Worm (Caenorhabditis elegans) whole organism, L4/young adult: ENCODE measurements around the gene C15B12.9.

Experiments
- W03F9.2 ChIP-seq: fragments of 150-350 bp; optimal IDR thresholded peaks from 2 replicates; lab custom pipeline; 2014; ENCODE audit warnings: missing biosample characterization, missing genetic modification characterization
- dao-5 ChIP-seq: sonication (generic microtip); optimal IDR thresholded peaks from 2 replicates; lab custom pipeline; 2016; ENCODE audit warnings: missing genotype, missing genetic modification characterization, moderate library complexity, missing compliant biosample characterization
- him-1 ChIP-seq: sonication (generic microtip); optimal IDR thresholded peaks from 2 replicates; lab custom pipeline; 2016; ENCODE audit warnings: missing genotype, missing genetic modification reagents, missing genetic modification characterization, missing compliant biosample characterization

- TF ChIP-seq him-1 (tag; lab: Kevin White, UChicago) (no peak), W03F9.2 (tag; lab: Kevin White, UChicago) (no peak), dao-5 (tag; lab: Kevin White, UChicago) (no peak)
Observed at ce11 chrX:6437545-6437944, 31.1 kb upstream of the C15B12.9 start, which contains the start of gene K10C2.8.
